Worm (Caenorhabditis elegans) whole organism, mixed stage, embryonic: Measurements from ENCODE around the gene K08H2.3.

Source experiments
- M03D4.4 ChIP-seq: sonication (generic microtip); optimal IDR thresholded peaks from 2 replicates; lab custom pipeline; 2017; ENCODE audit warnings: mild to moderate bottlenecking, missing genetic modification characterization, missing compliant biosample characterization
- bed-3 ChIP-seq: fragments of 200-800 bp; sonication (Bioruptor generic); optimal IDR thresholded peaks from 3 replicates; lab custom pipeline; 2018; ENCODE audit warnings: mild to moderate bottlenecking, missing genetic modification characterization, moderate library complexity, missing compliant biosample characterization
- blmp-1 ChIP-seq: fragments of 150-350 bp; optimal IDR thresholded peaks from 2 replicates; lab custom pipeline; 2014; ENCODE audit warnings: missing biosample characterization, missing genetic modification characterization
- ceh-43 ChIP-seq: fragments of 200-800 bp; sonication (Bioruptor generic); optimal IDR thresholded peaks from 2 replicates; lab custom pipeline; 2018; ENCODE audit warnings: mild to moderate bottlenecking, missing genetic modification characterization, moderate library complexity, missing compliant biosample characterization
- ces-1 ChIP-seq: fragments of 150-350 bp; optimal IDR thresholded peaks from 2 replicates; lab custom pipeline; 2014; ENCODE audit warnings: missing biosample characterization, missing genetic modification reagents, missing genetic modification characterization
- ham-2 ChIP-seq: fragments of 200-800 bp; sonication (Bioruptor generic); optimal IDR thresholded peaks from 2 replicates; lab custom pipeline; 2018; ENCODE audit warnings: mild to moderate bottlenecking, missing genetic modification characterization, missing compliant biosample characterization
- mls-2 ChIP-seq: sonication (generic microtip); optimal IDR thresholded peaks from 2 replicates; lab custom pipeline; 2016; ENCODE audit warnings: mild to moderate bottlenecking, missing genetic modification characterization, moderate library complexity, missing compliant biosample characterization
- nhr-12 ChIP-seq: fragments of 150-350 bp; optimal IDR thresholded peaks from 2 replicates; lab custom pipeline; 2014; ENCODE audit warnings: missing biosample characterization, missing genetic modification characterization
- nhr-28 ChIP-seq: fragments of 150-350 bp; optimal IDR thresholded peaks from 2 replicates; lab custom pipeline; 2014; ENCODE audit warnings: missing biosample characterization, missing genetic modification characterization
- nhr-76 ChIP-seq: sonication (generic microtip); optimal IDR thresholded peaks from 2 replicates; lab custom pipeline; 2017; ENCODE audit warnings: missing biosample characterization, missing genetic modification characterization
- pha-4 ChIP-seq: fragments of 150-350 bp; optimal IDR thresholded peaks from 2 replicates; lab custom pipeline; 2018; ENCODE audit warnings: missing biosample characterization, missing genetic modification reagents, missing genetic modification characterization
- unc-120 ChIP-seq: sonication (generic microtip); optimal IDR thresholded peaks from 2 replicates; lab custom pipeline; 2017; ENCODE audit warnings: missing genetic modification characterization, missing compliant biosample characterization; ENCODE audit not compliant: poor library complexity, severe bottlenecking
- unc-62 ChIP-seq: fragments of 150-350 bp; optimal IDR thresholded peaks from 2 replicates; lab custom pipeline; 2014; ENCODE audit warnings: missing biosample characterization, missing genetic modification reagents, missing genetic modification characterization
- ztf-11 ChIP-seq: fragments of 150-350 bp; optimal IDR thresholded peaks from 2 replicates; lab custom pipeline; 2014; ENCODE audit warnings: missing biosample characterization, missing genetic modification characterization

- TF ChIP-seq unc-62 (GFP tag; lab: Kevin White, UChicago) (no peak), ztf-11 (tag; lab: Kevin White, UChicago) (no peak), blmp-1 (tag; lab: Kevin White, UChicago) (no peak), bed-3 (GFP tag; lab: Kevin White, UChicago) (no peak), nhr-76 (tag; lab: Kevin White, UChicago) (no peak), M03D4.4 (no peak), mls-2 (tag; lab: Kevin White, UChicago) (no peak), nhr-28 (tag; lab: Kevin White, UChicago) (no peak), unc-120 (tag; lab: Kevin White, UChicago) (no peak), pha-4 (tag; lab: Kevin White, UChicago) (no peak), ceh-43 (no peak), ces-1 (no peak), ham-2 (no peak), nhr-12 (no peak)
These were observed 49.3 kb downstream of the K08H2.3 start, which contains the start of gene R04D3.2 for ce11 chrX:13286533-13286932.
